Worm (Caenorhabditis elegans) whole organism, mixed stage, embryonic: ENCODE data around the gene ckc-1.

Experiments used
- M03D4.4 ChIP-seq: sonication (generic microtip); optimal IDR thresholded peaks from 2 replicates; lab custom pipeline; 2017; ENCODE audit warnings: mild to moderate bottlenecking, missing genetic modification characterization, missing compliant biosample characterization
- ces-1 ChIP-seq: fragments of 150-350 bp; optimal IDR thresholded peaks from 2 replicates; lab custom pipeline; 2014; ENCODE audit warnings: missing biosample characterization, missing genetic modification reagents, missing genetic modification characterization
- elt-1 ChIP-seq: sonication (generic microtip); optimal IDR thresholded peaks from 2 replicates; lab custom pipeline; 2017; ENCODE audit warnings: missing genetic modification characterization, mild to moderate bottlenecking, missing compliant biosample characterization, antibody characterized with exemption, moderate library complexity, borderline replicate concordance; ENCODE audit not compliant: insufficient read depth
- elt-3 ChIP-seq: fragments of 150-350 bp; optimal IDR thresholded peaks from 2 replicates; lab custom pipeline; 2014; ENCODE audit warnings: missing biosample characterization, missing genetic modification characterization
- lsy-2 ChIP-seq: fragments of 150-350 bp; optimal IDR thresholded peaks from 2 replicates; lab custom pipeline; 2014; ENCODE audit warnings: missing biosample characterization, missing genetic modification characterization
- mep-1 ChIP-seq: fragments of 150-350 bp; optimal IDR thresholded peaks from 2 replicates; lab custom pipeline; 2017; ENCODE audit warnings: missing biosample characterization, missing genetic modification reagents, missing genetic modification characterization, inconsistent platforms
- nhr-12 ChIP-seq: fragments of 150-350 bp; optimal IDR thresholded peaks from 2 replicates; lab custom pipeline; 2014; ENCODE audit warnings: missing biosample characterization, missing genetic modification characterization
- nhr-28 ChIP-seq: fragments of 150-350 bp; optimal IDR thresholded peaks from 2 replicates; lab custom pipeline; 2014; ENCODE audit warnings: missing biosample characterization, missing genetic modification characterization
- tbx-8 ChIP-seq: fragments of 200-800 bp; sonication (Bioruptor generic); optimal IDR thresholded peaks from 2 replicates; lab custom pipeline; 2018; ENCODE audit warnings: mild to moderate bottlenecking, missing genetic modification characterization, moderate library complexity, missing compliant biosample characterization
- unc-120 ChIP-seq: sonication (generic microtip); optimal IDR thresholded peaks from 2 replicates; lab custom pipeline; 2017; ENCODE audit warnings: missing genetic modification characterization, missing compliant biosample characterization; ENCODE audit not compliant: poor library complexity, severe bottlenecking
- unc-39 ChIP-seq: fragments of 150-350 bp; optimal IDR thresholded peaks from 2 replicates; lab custom pipeline; 2014; ENCODE audit warnings: missing biosample characterization, missing genetic modification characterization

- no peak for TF ChIP-seq elt-1 (tag; lab: Kevin White, UChicago)
- TF ChIP-seq nhr-28 = no peak
- no peak for TF ChIP-seq M03D4.4 (tag; lab: Kevin White, UChicago)
- TF ChIP-seq tbx-8 = no peak
- no peak for TF ChIP-seq nhr-12 (tag; lab: Kevin White, UChicago)
- no peak for TF ChIP-seq unc-120 (tag; lab: Kevin White, UChicago)
- TF ChIP-seq elt-3 = no peak
- no peak for TF ChIP-seq ces-1 (GFP tag; lab: Kevin White, UChicago)
- TF ChIP-seq mep-1 (tag; lab: Kevin White, UChicago) = no peak
- no peak for TF ChIP-seq unc-39 (tag; lab: Kevin White, UChicago)
- TF ChIP-seq lsy-2 (tag; lab: Kevin White, UChicago) = no peak
Measured at ce11 chrX:3548716-3549115, 27.7 kb upstream of the ckc-1 start.
